Fruit fly (Drosophila melanogaster): ENCODE measurements around the gene CG12991.

CG12991 gene

DNA sequence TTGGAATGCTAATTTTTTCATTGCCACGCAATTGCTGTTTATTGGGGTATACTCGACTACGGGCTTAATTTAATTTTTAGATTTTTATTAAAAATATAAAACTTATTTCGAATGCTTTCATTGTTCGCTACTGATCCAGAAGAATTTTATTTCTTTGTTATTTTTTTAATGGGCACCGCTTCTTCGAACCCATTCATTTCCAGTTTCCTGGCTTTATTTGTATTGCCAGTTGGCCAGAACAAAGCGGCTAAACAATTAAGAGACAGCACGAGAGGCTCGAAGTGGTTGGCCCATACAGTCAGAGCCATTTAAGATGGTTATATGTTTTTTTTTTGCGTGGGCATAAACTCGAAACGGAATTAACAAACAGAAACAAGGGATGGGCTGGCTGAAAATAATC lies 16.2 kb downstream of the CG12991 start (continued):
- TF ChIP-seq ken (GFP tag; IDR thresholded peaks at IDR 0.05) (peak; percentile 53; the same call in 1 of the 3 replicates), seq (GFP tag; IDR thresholded peaks at IDR 0.05) (peak; percentile 68), tap (tag; optimal IDR thresholded peaks at IDR 0.05) (peak; percentile 59), Nf-YA (GFP tag; IDR thresholded peaks at IDR 0.05) (no peak), pzg (GFP tag; optimal IDR thresholded peaks at IDR 0.05) (no peak), hbn (GFP tag; IDR thresholded peaks at IDR 0.05; ENCODE audit: partially characterized antibody) (no peak), Adf1 (GFP tag; IDR thresholded peaks at IDR 0.05) (peak; percentile 63), nmo (GFP tag; optimal IDR thresholded peaks at IDR 0.05) (peak; percentile 59), CG17186 (GFP tag; optimal IDR thresholded peaks at IDR 0.05) (no peak), Mes4 (GFP tag; optimal IDR thresholded peaks at IDR 0.05) (no peak), Dp (GFP tag; optimal IDR thresholded peaks at IDR 0.05) (no peak), Camta (GFP tag; optimal IDR thresholded peaks at IDR 0.05) (peak; percentile 12), Hmx (GFP tag; optimal IDR thresholded peaks at IDR 0.05) (peak; percentile 38), CG4707 (GFP tag; optimal IDR thresholded peaks at IDR 0.05) (no peak), CG1647 (GFP tag; optimal IDR thresholded peaks at IDR 0.05) (peak; percentile 69), cas (GFP tag; IDR thresholded peaks at IDR 0.05) (peak; percentile 54; the same call in 1 of the 2 replicates), Dip2 (GFP tag; IDR thresholded peaks at IDR 0.05) (no peak), HHEX (GFP tag; optimal IDR thresholded peaks at IDR 0.05) (peak; percentile 74), vvl (GFP tag; IDR thresholded peaks at IDR 0.05) (peak; percentile 92), tll (GFP tag; optimal IDR thresholded peaks at IDR 0.05) (no peak), HmgZ (tag; optimal IDR thresholded peaks at IDR 0.05) (peak; percentile 63), CG17361 (GFP tag; IDR thresholded peaks at IDR 0.05) (peak; percentile 75), corto (GFP tag; optimal IDR thresholded peaks at IDR 0.05) (no peak), sc (optimal IDR thresholded peaks at IDR 0.05) (no peak), sc (GFP tag; optimal IDR thresholded peaks at IDR 0.05) (peak; percentile 32), wdn (GFP tag; IDR thresholded peaks at IDR 0.05) (peak; percentile 85), pita (GFP tag; optimal IDR thresholded peaks at IDR 0.05) (no peak), CG10979 (tag; optimal IDR thresholded peaks at IDR 0.05) (peak; percentile 65), MESR4 (GFP tag; optimal IDR thresholded peaks at IDR 0.05) (no peak), CG31224 (GFP tag; IDR thresholded peaks at IDR 0.05) (peak; percentile 78), cad (GFP tag; optimal IDR thresholded peaks at IDR 0.05) (no peak), sna (GFP tag; IDR thresholded peaks at IDR 0.05; ENCODE audit: partially characterized antibody) (no peak), cwo (GFP tag; optimal IDR thresholded peaks at IDR 0.05) (peak; percentile 74), CG8290 (GFP tag; optimal IDR thresholded peaks at IDR 0.05) (no peak), CG8290 (tag; optimal IDR thresholded peaks at IDR 0.05) (no peak), CG10321 (GFP tag; IDR thresholded peaks at IDR 0.05) (peak; percentile 52; the same call in 1 of the 2 replicates), chn (GFP tag; optimal IDR thresholded peaks at IDR 0.05) (peak; percentile 56), pho (GFP tag; optimal IDR thresholded peaks at IDR 0.05) (peak; percentile 51), CG8478 (optimal IDR thresholded peaks at IDR 0.05) (no peak), CG12155 (GFP tag; optimal IDR thresholded peaks at IDR 0.05) (peak; percentile 72), sqz (GFP tag; optimal IDR thresholded peaks at IDR 0.05) (peak; percentile 22), CG11085 (GFP tag; IDR thresholded peaks at IDR 0.05) (peak; percentile 77), tgo (GFP tag; IDR thresholded peaks at IDR 0.05) (peak; percentile 83), CG17829 (tag; optimal IDR thresholded peaks at IDR 0.05) (peak; percentile 71), gsb (GFP tag; IDR thresholded peaks at IDR 0.05) (peak; percentile 77), CG9797 (GFP tag; optimal IDR thresholded peaks at IDR 0.05) (no peak), CoRest (tag; optimal IDR thresholded peaks at IDR 0.05) (peak; percentile 77), CG14860 (GFP tag; IDR thresholded peaks at IDR 0.05; ENCODE audit: partially characterized antibody) (no peak), disco-r (GFP tag; optimal IDR thresholded peaks at IDR 0.05) (peak; percentile 12), CG12071 (GFP tag; optimal IDR thresholded peaks at IDR 0.05) (peak; percentile 50), CG3163 (GFP tag; optimal IDR thresholded peaks at IDR 0.05) (no peak), bbx (GFP tag; IDR thresholded peaks at IDR 0.05; ENCODE audit: partially characterized antibody) (no peak)

All from whole organism, embryonic.